Worm (Caenorhabditis elegans): ENCODE data around the gene E01G4.6.

DNA sequence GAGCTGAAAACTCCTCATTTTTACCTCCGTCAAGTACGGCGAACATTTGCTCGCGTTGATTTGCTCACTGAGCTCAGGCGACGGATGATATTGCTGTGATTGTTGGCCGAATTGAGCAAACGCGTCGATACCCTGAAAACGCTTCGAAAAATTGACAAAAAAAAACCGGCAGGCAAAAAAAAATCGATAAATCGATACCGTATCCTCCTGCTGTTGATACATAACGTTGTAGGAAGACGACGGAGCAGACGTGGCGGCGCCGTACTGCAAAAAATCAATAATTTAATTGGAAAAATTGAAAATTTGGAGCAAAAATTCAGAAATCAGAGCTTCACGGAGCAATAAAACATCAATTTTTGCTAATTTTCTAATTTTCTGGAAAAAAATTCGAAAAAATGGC, 27.4 kb upstream of the E01G4.6 start:
- TF ChIP-seq ceh-36 (tag; optimal IDR thresholded peaks at IDR 0.05) (no peak), sea-1 (GFP tag; conservative IDR thresholded peaks at IDR 0.05) (no peak), hnd-1 (tag; optimal IDR thresholded peaks at IDR 0.05) (no peak), flt-1 (GFP tag; IDR thresholded peaks at IDR 0.05) (no peak), ets-7 (tag; optimal IDR thresholded peaks at IDR 0.05) (no peak)

Measured in whole organism, early embryonic.